Worm (Caenorhabditis elegans): ENCODE measurements around the gene Y32H12A.7.
A peak's percentile ranks its signal among the peaks of the same experiment; 100 is the strongest.

The Y32H12A.7 gene

DNA sequence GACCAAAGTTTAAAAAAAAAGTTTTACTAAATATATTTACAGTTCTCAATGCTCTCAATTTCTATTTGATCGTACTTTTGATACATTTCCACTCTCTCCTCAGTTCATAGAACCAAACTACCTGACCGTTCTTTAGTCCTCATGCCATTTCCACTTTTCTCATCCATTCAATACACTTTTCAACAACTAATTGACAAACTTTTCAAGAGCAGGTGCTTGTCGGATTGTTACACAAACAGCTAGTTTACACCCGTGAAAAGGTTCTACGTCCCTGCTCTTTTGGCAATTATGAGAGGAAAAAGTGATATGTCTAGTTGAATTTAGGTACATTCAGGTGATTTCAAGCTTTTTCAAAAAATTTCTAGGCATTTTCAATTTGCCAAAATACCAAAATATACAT is 32.7 kb upstream of the Y32H12A.7 start:
- TF ChIP-seq rnt-1 (tag; optimal IDR thresholded peaks at IDR 0.05) = peak; percentile 43
- TF ChIP-seq nhr-77 (tag; optimal IDR thresholded peaks at IDR 0.05) = no peak
- peak in 1 of 2 experiments; percentile 31 for TF ChIP-seq lsy-2 (tag; optimal IDR thresholded peaks at IDR 0.05)
- TF ChIP-seq nhr-71 (tag; optimal IDR thresholded peaks at IDR 0.05) = peak; percentile 36
- TF ChIP-seq lin-35 (GFP tag; optimal IDR thresholded peaks at IDR 0.05) = peak in 1 of 2 experiments; percentile 4
- peak; percentile 59 for TF ChIP-seq pag-3 (tag; optimal IDR thresholded peaks at IDR 0.05; ENCODE audit: borderline replicate concordance, insufficient read depth)
- no peak for TF ChIP-seq unc-62 (GFP tag; optimal IDR thresholded peaks at IDR 0.05)
- TF ChIP-seq grh-1 (GFP tag; IDR thresholded peaks at IDR 0.05) = no peak
- peak; percentile 58 for TF ChIP-seq lin-14 (GFP tag; optimal IDR thresholded peaks at IDR 0.05)
- TF ChIP-seq nhr-19 (GFP tag; conservative IDR thresholded peaks at IDR 0.05) = peak; percentile 51

DNA sequence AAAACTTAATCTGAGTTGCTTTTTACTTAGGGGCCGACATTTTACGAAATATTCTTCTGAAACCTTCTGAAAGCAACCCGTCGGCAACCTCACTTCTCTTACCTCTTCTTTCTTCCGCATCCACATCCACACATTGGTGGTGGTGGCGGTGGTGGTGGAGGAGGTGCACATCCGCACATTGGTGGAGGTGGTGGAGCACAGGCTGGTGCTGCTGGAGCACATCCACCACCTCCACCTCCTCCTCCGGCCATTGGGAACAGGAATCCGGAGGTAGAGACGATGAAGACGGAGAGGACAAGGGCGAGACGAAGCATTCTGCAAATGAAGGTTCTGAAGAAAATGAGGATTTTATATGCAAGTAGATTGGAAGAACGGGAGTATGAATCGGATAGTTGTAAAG is 28.5 kb upstream of the Y32H12A.7 start, which contains the start of gene grl-22:
Gene grl-22 (minus strand): TSS at position 332 of the 400 bp plus-strand sequence.
- TF ChIP-seq mab-9 (GFP tag; IDR thresholded peaks at IDR 0.05) (no peak), efl-1 (optimal IDR thresholded peaks at IDR 0.05) (no peak), efl-1 (GFP tag; optimal IDR thresholded peaks at IDR 0.05 in 1 of 2) (peak in 1 of 2 experiments; percentile 39)

DNA sequence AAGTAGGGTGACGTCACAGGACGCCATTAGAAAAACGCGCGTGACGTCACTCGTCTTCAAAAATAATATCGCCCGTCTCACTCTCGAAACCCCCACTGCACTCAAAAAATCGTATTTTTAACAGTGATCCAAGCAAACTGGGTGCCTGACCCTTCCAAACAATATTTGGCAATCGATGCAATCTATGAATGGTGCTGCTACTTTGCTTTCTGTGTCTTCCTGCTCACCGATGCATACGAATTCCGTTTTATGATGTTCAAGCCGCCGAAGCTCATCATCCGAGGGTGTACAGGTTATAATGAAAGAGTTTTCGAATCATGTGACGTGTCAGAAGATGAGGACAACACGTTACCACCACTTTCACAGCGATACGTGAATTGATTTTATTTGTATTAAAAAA is 22.4 kb upstream of the Y32H12A.7 start, which contains the start of gene W03A5.1:
Gene W03A5.1 (plus strand): TSS at position 301 of the 400 bp plus-strand sequence.
- no peak for TF ChIP-seq pqm-1 (tag; optimal IDR thresholded peaks at IDR 0.05)
- no peak for TF ChIP-seq nhr-71 (tag; optimal IDR thresholded peaks at IDR 0.05)
- TF ChIP-seq mab-9 (GFP tag; IDR thresholded peaks at IDR 0.05) = no peak
- TF ChIP-seq efl-3 (GFP tag; optimal IDR thresholded peaks at IDR 0.05) = no peak
- TF ChIP-seq C16A3.4 (tag; optimal IDR thresholded peaks at IDR 0.05) = no peak
- no peak for TF ChIP-seq sptf-1 (tag; optimal IDR thresholded peaks at IDR 0.05)
- no peak for TF ChIP-seq aha-1 (tag; optimal IDR thresholded peaks at IDR 0.05)
- no peak for TF ChIP-seq isw-1 (GFP tag; IDR thresholded peaks at IDR 0.05)
- no peak for TF ChIP-seq ceh-8 (GFP tag; optimal IDR thresholded peaks at IDR 0.05)

DNA sequence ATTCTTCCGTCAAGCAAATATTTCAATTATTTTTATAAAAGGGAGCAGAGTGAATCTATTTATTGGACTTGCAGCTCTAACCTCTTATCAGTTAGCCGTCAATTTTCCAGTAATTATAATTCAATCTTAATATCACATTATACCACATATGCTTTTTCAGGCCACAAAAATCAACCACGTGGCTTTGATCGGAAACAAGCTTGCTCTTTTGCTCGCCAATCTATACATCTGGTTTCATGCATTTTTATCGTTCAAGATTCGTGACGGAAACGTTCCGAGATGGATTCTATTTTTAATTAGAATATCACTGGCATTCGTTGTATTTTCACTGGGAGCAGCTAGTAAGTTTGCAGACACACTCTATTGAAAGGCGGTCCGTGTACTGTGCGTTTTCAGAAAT is 21.8 kb upstream of the Y32H12A.7 start:
- TF ChIP-seq aly-2 (tag; optimal IDR thresholded peaks at IDR 0.05) (no peak), dsc-1 (tag; optimal IDR thresholded peaks at IDR 0.05) (peak; percentile 82), isw-1 (GFP tag; IDR thresholded peaks at IDR 0.05) (no peak), sptf-1 (tag; optimal IDR thresholded peaks at IDR 0.05) (no peak), unc-30 (tag; optimal IDR thresholded peaks at IDR 0.05) (no peak), nhr-71 (tag; optimal IDR thresholded peaks at IDR 0.05) (no peak), grh-1 (GFP tag; IDR thresholded peaks at IDR 0.05) (no peak), egl-13 (tag; optimal IDR thresholded peaks at IDR 0.05) (no peak), swsn-7 (tag; optimal IDR thresholded peaks at IDR 0.05) (no peak)

DNA sequence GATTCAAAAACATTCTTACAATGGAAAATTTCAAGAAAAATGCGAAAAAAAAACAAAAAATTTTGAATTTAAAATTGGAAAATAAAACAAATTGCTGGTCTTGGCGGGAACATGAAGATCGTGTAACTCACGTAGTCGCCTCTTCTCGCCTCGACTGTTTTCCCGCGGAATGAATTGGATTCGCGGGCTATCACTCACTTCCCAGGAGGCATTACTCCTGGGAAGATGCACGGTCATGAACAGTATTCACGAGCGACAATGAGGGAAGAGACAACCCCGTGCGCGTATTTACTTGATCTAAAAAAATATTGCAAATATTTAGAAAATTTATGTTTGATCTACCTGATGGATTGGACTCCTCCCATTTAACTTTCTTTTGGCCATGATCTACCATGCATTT is 21.1 kb upstream of the Y32H12A.7 start:
- TF ChIP-seq pax-3 (tag; optimal IDR thresholded peaks at IDR 0.05) (no peak), xbp-1 (tag; optimal IDR thresholded peaks at IDR 0.05) (no peak), nhr-20 (tag; optimal IDR thresholded peaks at IDR 0.05) (no peak), ama-1 (optimal IDR thresholded peaks at IDR 0.05) (no peak), lir-3 (tag; optimal IDR thresholded peaks at IDR 0.05; ENCODE audit: poor library complexity) (no peak), isw-1 (GFP tag; IDR thresholded peaks at IDR 0.05) (no peak), hpl-2 (GFP tag; optimal IDR thresholded peaks at IDR 0.05) (no peak), lin-39 (tag; optimal IDR thresholded peaks at IDR 0.05) (no peak), C16A3.4 (tag; optimal IDR thresholded peaks at IDR 0.05) (no peak), nhr-77 (tag; optimal IDR thresholded peaks at IDR 0.05) (no peak), tlp-1 (tag; optimal IDR thresholded peaks at IDR 0.05) (no peak), ceh-8 (GFP tag; optimal IDR thresholded peaks at IDR 0.05) (no peak), snpc-4 (tag; optimal IDR thresholded peaks at IDR 0.05) (no peak), fkh-8 (tag; optimal IDR thresholded peaks at IDR 0.05) (no peak), efl-1 (optimal IDR thresholded peaks at IDR 0.05) (no peak), efl-1 (GFP tag; optimal IDR thresholded peaks at IDR 0.05 in 1 of 2) (no peak), alr-1 (tag; optimal IDR thresholded peaks at IDR 0.05; ENCODE audit: borderline replicate concordance) (no peak), mdl-1 (tag; optimal IDR thresholded peaks at IDR 0.05) (no peak), mef-2 (tag; optimal IDR thresholded peaks at IDR 0.05) (no peak), lin-35 (GFP tag; optimal IDR thresholded peaks at IDR 0.05) (no peak), nhr-76 (tag; optimal IDR thresholded peaks at IDR 0.05) (no peak)
